Comparison of ENCODE assay signal across 3 fruit fly cellular contexts in genomic region chrX:2298708-2299370, dm6.
A peak's percentile ranks its signal among the peaks of the same experiment; 100 is the strongest.
TF ChIP-seq lines count a peak whose summit lies in the region.

No protein-coding gene starts in this region.

TF ChIP-seq in whole organism, embryonic, 481 proteins besides CTCF, POLR2A, EP300 and RAD21 (continued from another document and continues in another):
- TF ChIP-seq CG1647 (GFP tag; optimal IDR thresholded peaks at IDR 0.05; lab: Kevin White, UChicago) (peak; percentile 37), Gsc (GFP tag; IDR thresholded peaks at IDR 0.05; lab: Robert Waterston, UW) (no peak), CG1529 (GFP tag; optimal IDR thresholded peaks at IDR 0.05; lab: Kevin White, UChicago) (peak; percentile 80), Oli (tag; optimal IDR thresholded peaks at IDR 0.05; lab: Kevin White, UChicago) (peak; percentile 75), Dref (GFP tag; IDR thresholded peaks at IDR 0.05; lab: Robert Waterston, UW) (no peak), CG17568 (GFP tag; optimal IDR thresholded peaks at IDR 0.05; lab: Kevin White, UChicago) (peak; percentile 74), rib (GFP tag; IDR thresholded peaks at IDR 0.05; lab: Robert Waterston, UW) (no peak), CG10147 (GFP tag; optimal IDR thresholded peaks at IDR 0.05; lab: Kevin White, UChicago) (peak; percentile 14), phol (tag; optimal IDR thresholded peaks at IDR 0.05; lab: Kevin White, UChicago) (peak; percentile 84), CG12071 (GFP tag; optimal IDR thresholded peaks at IDR 0.05; lab: Kevin White, UChicago) (peak; percentile 78), CHES-1-like (GFP tag; optimal IDR thresholded peaks at IDR 0.05; lab: Kevin White, UChicago) (peak; percentile 43), Hr51 (GFP tag; optimal IDR thresholded peaks at IDR 0.05; lab: Kevin White, UChicago) (peak; percentile 63 to 79), Oaz (GFP tag; IDR thresholded peaks at IDR 0.05; lab: Robert Waterston, UW) (0 out of 2 replicates have a peak, but pooled peaks have one; percentile 12), nerfin-1 (tag; optimal IDR thresholded peaks at IDR 0.05; lab: Kevin White, UChicago) (peak; percentile 74), CG16815 (GFP tag; optimal IDR thresholded peaks at IDR 0.05; lab: Kevin White, UChicago) (peak; percentile 53), unpg (GFP tag; optimal IDR thresholded peaks at IDR 0.05; lab: Kevin White, UChicago) (peak; percentile 89), CG13296 (GFP tag; optimal IDR thresholded peaks at IDR 0.05; lab: Kevin White, UChicago) (peak; percentile 35), jumu (GFP tag; optimal IDR thresholded peaks at IDR 0.05; lab: Kevin White, UChicago) (peak; percentile 72), sd (tag; optimal IDR thresholded peaks at IDR 0.05; lab: Kevin White, UChicago) (peak; percentile 77), ham (GFP tag; IDR thresholded peaks at IDR 0.05; lab: Robert Waterston, UW) (no peak), Gug (GFP tag; IDR thresholded peaks at IDR 0.05; lab: Robert Waterston, UW) (peak; percentile 54; the same call in 2 of the 4 replicates), CG15514 (GFP tag; optimal IDR thresholded peaks at IDR 0.05; lab: Kevin White, UChicago) (peak; percentile 1), CG6689 (GFP tag; IDR thresholded peaks at IDR 0.05; lab: Robert Waterston, UW) (peak; percentile 90), Usf (GFP tag; optimal IDR thresholded peaks at IDR 0.05; lab: Kevin White, UChicago) (peak; percentile 53), slou (GFP tag; optimal IDR thresholded peaks at IDR 0.05; lab: Kevin White, UChicago) (no peak), nerfin-2 (GFP tag; IDR thresholded peaks at IDR 0.05; lab: Robert Waterston, UW; ENCODE audit: partially characterized antibody) (no peak), CG17829 (tag; optimal IDR thresholded peaks at IDR 0.05; lab: Kevin White, UChicago) (peak; percentile 93), CG10654 (GFP tag; optimal IDR thresholded peaks at IDR 0.05; lab: Kevin White, UChicago) (peak; percentile 74), her (GFP tag; optimal IDR thresholded peaks at IDR 0.05; lab: Kevin White, UChicago) (peak; percentile 81), ranshi (GFP tag; IDR thresholded peaks at IDR 0.05; lab: Robert Waterston, UW) (peak; percentile 71), stwl (tag; optimal IDR thresholded peaks at IDR 0.05; lab: Kevin White, UChicago) (peak; percentile 45), CG8478 (optimal IDR thresholded peaks at IDR 0.05; lab: Kevin White, UChicago) (no peak), mld (GFP tag; IDR thresholded peaks at IDR 0.05; lab: Robert Waterston, UW; ENCODE audit: partially characterized antibody) (no peak), Sin3A (optimal IDR thresholded peaks at IDR 0.05; lab: Kevin White, UChicago) (no peak), CG12219 (GFP tag; optimal IDR thresholded peaks at IDR 0.05; lab: Kevin White, UChicago) (peak; percentile 87), sisA (GFP tag; IDR thresholded peaks at IDR 0.05; lab: Robert Waterston, UW) (peak; percentile 67), ash1 (GFP tag; optimal IDR thresholded peaks at IDR 0.05; lab: Kevin White, UChicago) (no peak), CG31441 (GFP tag; IDR thresholded peaks at IDR 0.05; lab: Robert Waterston, UW) (peak; percentile 89), Hr39 (optimal IDR thresholded peaks at IDR 0.05; lab: Kevin White, UChicago) (no peak), shn (GFP tag; optimal IDR thresholded peaks at IDR 0.05; lab: Kevin White, UChicago) (peak; percentile 75), gfzf (GFP tag; optimal IDR thresholded peaks at IDR 0.05; lab: Kevin White, UChicago) (no peak), CG8089 (GFP tag; optimal IDR thresholded peaks at IDR 0.05; lab: Kevin White, UChicago) (peak; percentile 82), CG10274 (GFP tag; optimal IDR thresholded peaks at IDR 0.05; lab: Kevin White, UChicago) (no peak), Hmx (GFP tag; optimal IDR thresholded peaks at IDR 0.05; lab: Kevin White, UChicago) (no peak)

TF ChIP-seq in whole organism, prepupa, 60 proteins besides CTCF, POLR2A, EP300 and RAD21 (continued from another document):
- peak; percentile 93 for TF ChIP-seq Ets96B (tag; optimal IDR thresholded peaks at IDR 0.05; lab: Kevin White, UChicago)
- TF ChIP-seq CG8119 (GFP tag; IDR thresholded peaks at IDR 0.05; lab: Robert Waterston, UW) = peak; percentile 85
- peak; percentile 90 for TF ChIP-seq CG15336 (GFP tag; IDR thresholded peaks at IDR 0.05; lab: Robert Waterston, UW)
- TF ChIP-seq CG6276 (GFP tag; optimal IDR thresholded peaks at IDR 0.05; lab: Kevin White, UChicago) = peak; percentile 79
- TF ChIP-seq Eip93F (GFP tag; optimal IDR thresholded peaks at IDR 0.05; lab: Kevin White, UChicago) = peak; percentile 81
- peak; percentile 89 for TF ChIP-seq CG10631 (GFP tag; optimal IDR thresholded peaks at IDR 0.05; lab: Kevin White, UChicago)
- peak; percentile 89 for TF ChIP-seq CG34406 (GFP tag; optimal IDR thresholded peaks at IDR 0.05; lab: Kevin White, UChicago)
- peak; percentile 94 for TF ChIP-seq eg (GFP tag; IDR thresholded peaks at IDR 0.05; lab: Robert Waterston, UW)
- TF ChIP-seq CG6854 (GFP tag; optimal IDR thresholded peaks at IDR 0.05; lab: Kevin White, UChicago) = peak; percentile 91
- TF ChIP-seq Hr39 (GFP tag; optimal IDR thresholded peaks at IDR 0.05; lab: Kevin White, UChicago) = peak; percentile 89
- peak; percentile 87 for TF ChIP-seq Gug (GFP tag; IDR thresholded peaks at IDR 0.05; lab: Robert Waterston, UW)
- TF ChIP-seq Smox (GFP tag; optimal IDR thresholded peaks at IDR 0.05; lab: Kevin White, UChicago) = peak; percentile 88
- TF ChIP-seq Lpt (GFP tag; optimal IDR thresholded peaks at IDR 0.05; lab: Kevin White, UChicago) = peak; percentile 85
- peak; percentile 75 for TF ChIP-seq CG11294 (GFP tag; IDR thresholded peaks at IDR 0.05; lab: Robert Waterston, UW)
- peak; percentile 84 for TF ChIP-seq Ets21C (GFP tag; optimal IDR thresholded peaks at IDR 0.05; lab: Kevin White, UChicago)
- TF ChIP-seq CG10669 (GFP tag; optimal IDR thresholded peaks at IDR 0.05; lab: Kevin White, UChicago) = peak; percentile 95
- TF ChIP-seq CG11762 (GFP tag; optimal IDR thresholded peaks at IDR 0.05; lab: Kevin White, UChicago; ENCODE audit: insufficient read depth) = peak; percentile 85
- peak; percentile 97 for TF ChIP-seq svp (GFP tag; lab: Kevin White, UChicago)
- TF ChIP-seq net (GFP tag; optimal IDR thresholded peaks at IDR 0.05; lab: Kevin White, UChicago) = peak; percentile 93
- TF ChIP-seq CG6808 (GFP tag; optimal IDR thresholded peaks at IDR 0.05; lab: Kevin White, UChicago) = peak; percentile 85
- TF ChIP-seq Hr4 (GFP tag; optimal IDR thresholded peaks at IDR 0.05; lab: Kevin White, UChicago) = peak; percentile 80
- TF ChIP-seq Sox15 (GFP tag; optimal IDR thresholded peaks at IDR 0.05; lab: Kevin White, UChicago) = peak; percentile 70
- peak; percentile 79 to 91 for TF ChIP-seq salr (GFP tag; optimal IDR thresholded peaks at IDR 0.05; lab: Kevin White, UChicago)
- peak; percentile 63 for TF ChIP-seq CG4318 (GFP tag; optimal IDR thresholded peaks at IDR 0.05; lab: Kevin White, UChicago)
- TF ChIP-seq spab (GFP tag; optimal IDR thresholded peaks at IDR 0.05; lab: Kevin White, UChicago) = peak; percentile 85
- TF ChIP-seq dsx (GFP tag; optimal IDR thresholded peaks at IDR 0.05; lab: Kevin White, UChicago; ENCODE audit: poor library complexity, severe bottlenecking) = peak; percentile 95
- peak; percentile 44 for TF ChIP-seq fkh (GFP tag; optimal IDR thresholded peaks at IDR 0.05; lab: Kevin White, UChicago)
- peak; percentile 93 for TF ChIP-seq pdm3 (GFP tag; optimal IDR thresholded peaks at IDR 0.05; lab: Kevin White, UChicago)
- TF ChIP-seq CG6792 (GFP tag; optimal IDR thresholded peaks at IDR 0.05; lab: Kevin White, UChicago) = peak; percentile 91
- TF ChIP-seq CG16779 (tag; optimal IDR thresholded peaks at IDR 0.05; lab: Kevin White, UChicago) = peak; percentile 89
- peak; percentile 93 for TF ChIP-seq Sox102F (GFP tag; optimal IDR thresholded peaks at IDR 0.05; lab: Kevin White, UChicago)
- TF ChIP-seq fd59A (GFP tag; optimal IDR thresholded peaks at IDR 0.05; lab: Kevin White, UChicago) = peak; percentile 84
- peak; percentile 76 for TF ChIP-seq dac (GFP tag; optimal IDR thresholded peaks at IDR 0.05; lab: Kevin White, UChicago)
- TF ChIP-seq Hr38 (GFP tag; optimal IDR thresholded peaks at IDR 0.05; lab: Kevin White, UChicago) = no peak
- peak; percentile 93 for TF ChIP-seq vri (GFP tag; optimal IDR thresholded peaks at IDR 0.05; lab: Kevin White, UChicago)
- peak; percentile 99 for TF ChIP-seq Eip78C (GFP tag; lab: Kevin White, UChicago)
- TF ChIP-seq CG1621 (tag; optimal IDR thresholded peaks at IDR 0.05; lab: Kevin White, UChicago) = peak; percentile 93
- TF ChIP-seq CG7368 (GFP tag; optimal IDR thresholded peaks at IDR 0.05; lab: Kevin White, UChicago) = peak; percentile 96
- TF ChIP-seq CG3032 (tag; optimal IDR thresholded peaks at IDR 0.05; lab: Kevin White, UChicago) = peak; percentile 93

TF ChIP-seq in whole organism, wandering third instar larva, 38 proteins besides CTCF, POLR2A, EP300 and RAD21 (continued from another document):
- TF ChIP-seq usp (GFP tag; optimal IDR thresholded peaks at IDR 0.05; lab: Kevin White, UChicago) (no peak), Hr83 (GFP tag; optimal IDR thresholded peaks at IDR 0.05; lab: Kevin White, UChicago; ENCODE audit: poor library complexity, severe bottlenecking) (peak; percentile 77), N (GFP tag; optimal IDR thresholded peaks at IDR 0.05; lab: Kevin White, UChicago) (no peak), h (GFP tag; optimal IDR thresholded peaks at IDR 0.05; lab: Kevin White, UChicago) (peak; percentile 94), dmrt93B (GFP tag; optimal IDR thresholded peaks at IDR 0.05; lab: Kevin White, UChicago) (peak; percentile 87), tai (GFP tag; optimal IDR thresholded peaks at IDR 0.05; lab: Kevin White, UChicago) (peak; percentile 81), pan (optimal IDR thresholded peaks at IDR 0.05; lab: Kevin White, UChicago) (no peak), dl (GFP tag; optimal IDR thresholded peaks at IDR 0.05; lab: Kevin White, UChicago; ENCODE audit: insufficient read depth in 1 of 2, partially characterized antibody in 2 of 2) (no peak), brk (GFP tag; optimal IDR thresholded peaks at IDR 0.05; lab: Kevin White, UChicago) (peak; percentile 82), Sp1 (GFP tag; optimal IDR thresholded peaks at IDR 0.05; lab: Kevin White, UChicago) (peak; percentile 88), foxo (GFP tag; optimal IDR thresholded peaks at IDR 0.05; lab: Kevin White, UChicago) (peak; percentile 5 to 93), fru (GFP tag; optimal IDR thresholded peaks at IDR 0.05; lab: Kevin White, UChicago) (peak; percentile 94)
